Worm (Caenorhabditis elegans) whole organism, early embryonic: Measurements from ENCODE around the gene eng-1.

Experiments used
- F13C5.2 ChIP-seq: sonication (generic microtip); optimal IDR thresholded peaks from 2 replicates; lab custom pipeline; 2017; ENCODE audit warnings: mild to moderate bottlenecking, missing genetic modification characterization, inconsistent platforms, missing compliant biosample characterization
- aly-1 ChIP-seq: sonication (generic microtip); optimal IDR thresholded peaks from 2 replicates; lab custom pipeline; 2016; ENCODE audit warnings: missing genetic modification characterization, missing compliant biosample characterization
- ama-1 ChIP-seq: fragments of 150-350 bp; optimal IDR thresholded peaks from 2 replicates; lab custom pipeline; 2014
- ceh-13 ChIP-seq: fragments of 200-800 bp; sonication (Bioruptor generic); optimal IDR thresholded peaks from 2 replicates; lab custom pipeline; 2018; ENCODE audit warnings: mild to moderate bottlenecking, missing genetic modification characterization, missing compliant biosample characterization
- ceh-36 ChIP-seq: sonication (generic microtip); optimal IDR thresholded peaks from 2 replicates; lab custom pipeline; 2016; ENCODE audit warnings: missing genetic modification characterization, inconsistent platforms, missing compliant biosample characterization
- ets-7 ChIP-seq: sonication (generic microtip); optimal IDR thresholded peaks from 2 replicates; lab custom pipeline; 2016; ENCODE audit warnings: missing genotype, missing genetic modification characterization, missing compliant biosample characterization
- hmbx-1 ChIP-seq: sonication (generic microtip); optimal IDR thresholded peaks from 2 replicates; lab custom pipeline; 2016; ENCODE audit warnings: mild to moderate bottlenecking, missing genetic modification characterization, missing compliant biosample characterization
- hmg-4 ChIP-seq: fragments of 200-800 bp; sonication (Bioruptor generic); optimal IDR thresholded peaks from 2 replicates; lab custom pipeline; 2018; ENCODE audit warnings: mild to moderate bottlenecking, missing genetic modification characterization, missing compliant biosample characterization
- hnd-1 ChIP-seq: sonication (generic microtip); optimal IDR thresholded peaks from 2 replicates; lab custom pipeline; 2016; ENCODE audit warnings: missing genetic modification characterization, missing compliant biosample characterization
- pes-1 ChIP-seq: fragments of 200-800 bp; sonication (Bioruptor generic); IDR thresholded peaks from 2 replicates; pipeline ENCODE4 v1.3.6; 2022; ENCODE audit warnings: missing genetic modification reagents, missing genetic modification characterization, missing compliant biosample characterization
- scrt-1 ChIP-seq: fragments of 200-800 bp; sonication (Bioruptor generic); IDR thresholded peaks from 2 replicates; pipeline ENCODE4 v1.3.6; 2022; ENCODE audit warnings: missing genetic modification characterization, missing compliant biosample characterization
- tbx-11 ChIP-seq: fragments of 200-800 bp; sonication (Bioruptor generic); IDR thresholded peaks from 2 replicates; pipeline ENCODE4 v1.3.6; 2022; ENCODE audit warnings: missing genetic modification characterization, missing compliant biosample characterization
- tra-4 ChIP-seq: sonication (generic microtip); optimal IDR thresholded peaks from 2 replicates; lab custom pipeline; 2017; ENCODE audit warnings: missing genetic modification characterization, missing compliant biosample characterization

DNA sequence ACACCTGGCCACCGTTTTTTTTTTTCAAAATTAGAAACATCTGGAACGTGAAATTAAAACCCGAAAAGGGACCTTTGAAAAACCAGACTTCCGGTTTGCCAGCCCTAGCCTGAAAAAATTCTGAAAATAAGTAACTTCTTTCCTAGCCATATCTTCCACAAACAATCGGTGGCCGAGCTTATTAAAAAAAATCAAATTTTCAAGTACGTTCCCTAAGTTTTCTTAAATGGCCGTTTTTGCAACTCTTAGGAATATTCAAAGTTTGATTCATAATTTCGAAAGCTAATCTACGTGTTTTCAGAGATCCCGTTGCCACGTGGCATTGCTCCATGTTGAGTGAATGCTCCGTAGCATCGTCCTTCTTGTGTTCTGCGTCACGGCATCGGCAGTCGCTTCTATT is 44.7 kb downstream of the eng-1 start, which contains the start of gene R12B2.8:
- TF ChIP-seq ama-1 (lab: Kevin White, UChicago) (no peak), ceh-13 (GFP tag; lab: Kevin White, UChicago) (no peak), ceh-36 (no peak), hnd-1 (tag; lab: Kevin White, UChicago) (no peak), ets-7 (tag; lab: Kevin White, UChicago) (no peak), tbx-11 (GFP tag; lab: Robert Waterston, UW) (no peak), scrt-1 (GFP tag; lab: Robert Waterston, UW) (no peak), tra-4 (tag; lab: Kevin White, UChicago) (no peak), hmbx-1 (tag; lab: Kevin White, UChicago) (no peak), hmg-4 (no peak), pes-1 (GFP tag; lab: Robert Waterston, UW) (no peak), F13C5.2 (no peak), aly-1 (no peak)
